Worm (Caenorhabditis elegans) whole organism, young adult: ENCODE measurements around the gene nas-8.

Experiments
- B0336.3 ChIP-seq: fragments of 200-800 bp; sonication (Bioruptor generic); IDR thresholded peaks from 2 replicates; pipeline ENCODE4 v1.3.6; 2022; ENCODE audit warnings: missing genetic modification characterization, missing compliant biosample characterization
- D2030.7 ChIP-seq: fragments of 200-800 bp; sonication (Bioruptor generic); IDR thresholded peaks from 2 replicates; pipeline ENCODE4 v1.3.6; 2022; ENCODE audit warnings: missing genetic modification reagents, missing genetic modification characterization, missing compliant biosample characterization
- F10E7.11 ChIP-seq: sonication (generic microtip); optimal IDR thresholded peaks from 2 replicates; lab custom pipeline; 2017; ENCODE audit warnings: mild to moderate bottlenecking, missing genetic modification characterization, moderate library complexity, missing compliant biosample characterization
- F22D6.2 ChIP-seq: sonication (generic microtip); optimal IDR thresholded peaks from 2 replicates; lab custom pipeline; 2016; ENCODE audit warnings: mild to moderate bottlenecking, missing genetic modification characterization, missing compliant biosample characterization
- F55B11.4 ChIP-seq: sonication (generic microtip); optimal IDR thresholded peaks from 2 replicates; lab custom pipeline; 2016; ENCODE audit warnings: missing compliant biosample characterization, missing genetic modification characterization, borderline replicate concordance; ENCODE audit not compliant: insufficient read depth
- Y56A3A.18 ChIP-seq: fragments of 200-800 bp; sonication (Bioruptor generic); IDR thresholded peaks from 2 replicates; pipeline ENCODE4 v1.3.6; 2022; ENCODE audit warnings: missing genetic modification reagents, missing genetic modification characterization, missing compliant biosample characterization
- Y79H2A.3 ChIP-seq: fragments of 200-800 bp; sonication (Bioruptor generic); conservative IDR thresholded peaks from 2 replicates; pipeline ENCODE4 v1.3.6; 2022; ENCODE audit warnings: missing genetic modification reagents, missing genetic modification characterization, missing compliant biosample characterization
- Y95B8A.8 ChIP-seq: fragments of 200-800 bp; sonication (Bioruptor generic); IDR thresholded peaks from 2 replicates; pipeline ENCODE4 v1.3.6; 2022; ENCODE audit warnings: missing genetic modification reagents, missing genetic modification characterization, missing compliant biosample characterization
- ZK185.1 ChIP-seq: sonication (generic microtip); optimal IDR thresholded peaks from 2 replicates; lab custom pipeline; 2016; ENCODE audit warnings: mild to moderate bottlenecking, missing genetic modification characterization, missing compliant biosample characterization; ENCODE audit not compliant: poor library complexity, severe bottlenecking
- athp-1 ChIP-seq: sonication (generic microtip); optimal IDR thresholded peaks from 2 replicates; lab custom pipeline; 2017; ENCODE audit warnings: mild to moderate bottlenecking, missing genetic modification characterization, missing compliant biosample characterization
- attf-5 ChIP-seq: fragments of 200-800 bp; sonication (Bioruptor generic); optimal IDR thresholded peaks from 2 replicates; lab custom pipeline; 2018; ENCODE audit warnings: mild to moderate bottlenecking, missing genetic modification characterization, missing compliant biosample characterization
- ccch-3 ChIP-seq: fragments of 200-800 bp; sonication (Bioruptor generic); optimal IDR thresholded peaks from 2 replicates; lab custom pipeline; 2018; ENCODE audit warnings: mild to moderate bottlenecking, missing genetic modification characterization, missing compliant biosample characterization
- ceh-40 ChIP-seq: fragments of 200-800 bp; sonication (Bioruptor generic); IDR thresholded peaks from 2 replicates; pipeline ENCODE4 v1.3.6; 2022; ENCODE audit warnings: missing genetic modification characterization, missing compliant biosample characterization
- ceh-79 ChIP-seq: sonication (generic microtip); optimal IDR thresholded peaks from 2 replicates; lab custom pipeline; 2017; ENCODE audit warnings: mild to moderate bottlenecking, missing genetic modification characterization, missing compliant biosample characterization
- ceh-91 ChIP-seq: fragments of 200-800 bp; sonication (Bioruptor generic); IDR thresholded peaks from 2 replicates; pipeline ENCODE4 v1.3.6; 2022; ENCODE audit warnings: missing genetic modification reagents, missing genetic modification characterization, missing compliant biosample characterization
- dpff-1 ChIP-seq: sonication (generic microtip); optimal IDR thresholded peaks from 2 replicates; lab custom pipeline; 2017; ENCODE audit warnings: mild to moderate bottlenecking, missing genetic modification characterization, missing compliant biosample characterization
- efl-1 ChIP-seq: fragments of 150-350 bp; optimal IDR thresholded peaks from 2 replicates; lab custom pipeline; 2014; ENCODE audit warnings: missing biosample characterization, missing genetic modification reagents, missing genetic modification characterization
- egrh-3 ChIP-seq: fragments of 200-800 bp; sonication (Bioruptor generic); IDR thresholded peaks from 2 replicates; pipeline ENCODE4 v1.3.6; 2022; ENCODE audit warnings: missing genetic modification reagents, missing genetic modification characterization, missing compliant biosample characterization
- fkh-3 ChIP-seq: sonication (generic microtip); optimal IDR thresholded peaks from 2 replicates; lab custom pipeline; 2016; ENCODE audit warnings: mild to moderate bottlenecking, missing genetic modification characterization, missing compliant biosample characterization
- him-1 ChIP-seq: sonication (generic microtip); optimal IDR thresholded peaks from 2 replicates; lab custom pipeline; 2016; ENCODE audit warnings: missing genotype, missing genetic modification reagents, missing genetic modification characterization, missing compliant biosample characterization
- hmg-1.2 ChIP-seq: fragments of 200-800 bp; sonication (Bioruptor generic); IDR thresholded peaks from 2 replicates; pipeline ENCODE4 v1.3.6; 2022; ENCODE audit warnings: missing genetic modification reagents, missing genetic modification characterization, missing compliant biosample characterization
- lag-1 ChIP-seq: fragments of 200-800 bp; sonication (Bioruptor generic); IDR thresholded peaks from 2 replicates; pipeline ENCODE4 v1.3.6; 2022; ENCODE audit warnings: missing genetic modification reagents, missing genetic modification characterization, missing compliant biosample characterization
- lir-1 ChIP-seq: fragments of 200-800 bp; sonication (Bioruptor generic); conservative IDR thresholded peaks from 2 replicates; pipeline ENCODE4 v1.3.6; 2022; ENCODE audit warnings: missing genetic modification reagents, missing genetic modification characterization, missing compliant biosample characterization
- lsy-27 ChIP-seq: sonication (generic microtip); optimal IDR thresholded peaks from 2 replicates; lab custom pipeline; 2017; ENCODE audit warnings: missing genetic modification characterization, mild to moderate bottlenecking, missing compliant biosample characterization, antibody characterized with exemption, missing genotype, borderline replicate concordance; ENCODE audit not compliant: insufficient read depth
- madf-10 ChIP-seq: sonication (generic microtip); optimal IDR thresholded peaks from 2 replicates; lab custom pipeline; 2016; ENCODE audit warnings: mild to moderate bottlenecking, missing genetic modification characterization, missing compliant biosample characterization
- nhr-27 ChIP-seq: fragments of 200-800 bp; sonication (Bioruptor generic); optimal IDR thresholded peaks from 2 replicates; lab custom pipeline; 2018; ENCODE audit warnings: mild to moderate bottlenecking, missing genetic modification characterization, moderate library complexity, missing compliant biosample characterization
- nhr-80 ChIP-seq: sonication (generic microtip); optimal IDR thresholded peaks from 2 replicates; lab custom pipeline; 2016; ENCODE audit warnings: missing genetic modification characterization, missing compliant biosample characterization
- nhr-90 ChIP-seq: sonication (generic microtip); optimal IDR thresholded peaks from 2 replicates; lab custom pipeline; 2016; ENCODE audit warnings: missing genotype, mild to moderate bottlenecking, missing genetic modification characterization, missing compliant biosample characterization
- pbrm-1 ChIP-seq: fragments of 200-800 bp; sonication (Bioruptor generic); IDR thresholded peaks from 2 replicates; pipeline ENCODE4 v1.3.6; 2022; ENCODE audit warnings: missing genetic modification reagents, missing genetic modification characterization, missing compliant biosample characterization
- snpc-3.4 ChIP-seq: sonication (generic microtip); optimal IDR thresholded peaks from 2 replicates; lab custom pipeline; 2017; ENCODE audit warnings: missing genetic modification characterization, mild to moderate bottlenecking, missing compliant biosample characterization, antibody characterized with exemption, moderate library complexity, missing genotype, missing genetic modification reagents
- snpc-4 ChIP-seq, 5 experiments: fragments of 150-350 bp in 1 of 5; sonication (generic microtip) in 4 of 5; optimal IDR thresholded peaks; 2 replicates each; lab custom pipeline; 2014 to 2018; ENCODE audit warnings: missing genetic modification characterization in 5 of 5, missing biosample characterization in 3 of 5, antibody characterized with exemption in 2 of 5, mild to moderate bottlenecking in 2 of 5, missing compliant biosample characterization in 2 of 5, missing genotype in 2 of 5, moderate library complexity in 2 of 5, missing genetic modification reagents in 1 of 5
- somi-1 ChIP-seq: fragments of 200-800 bp; sonication (Bioruptor generic); optimal IDR thresholded peaks from 2 replicates; lab custom pipeline; 2018; ENCODE audit warnings: mild to moderate bottlenecking, missing genetic modification characterization, missing compliant biosample characterization
- tbx-9 ChIP-seq: sonication (generic microtip); optimal IDR thresholded peaks from 2 replicates; lab custom pipeline; 2016; ENCODE audit warnings: borderline replicate concordance, missing genetic modification characterization, inconsistent platforms, missing compliant biosample characterization
- unc-130 ChIP-seq: sonication (generic microtip); optimal IDR thresholded peaks from 2 replicates; lab custom pipeline; 2016; ENCODE audit warnings: missing genetic modification reagents, missing genetic modification characterization, missing compliant biosample characterization
- ztf-28 ChIP-seq: fragments of 200-800 bp; sonication (Bioruptor generic); IDR thresholded peaks from 2 replicates; pipeline ENCODE4 v1.3.6; 2022; ENCODE audit warnings: missing genetic modification reagents, missing genetic modification characterization, missing compliant biosample characterization
- ztf-6 ChIP-seq: fragments of 200-800 bp; sonication (Bioruptor generic); IDR thresholded peaks from 2 replicates; pipeline ENCODE4 v1.3.6; 2022; ENCODE audit warnings: missing genetic modification reagents, missing genetic modification characterization, missing compliant biosample characterization

Gene nas-8

ce11 chrIV:7095396-7095964 is 19.2 kb upstream of the nas-8 start:
- TF ChIP-seq Y79H2A.3 (GFP tag; lab: Robert Waterston, UW) (no peak), ztf-28 (no peak), hmg-1.2 (GFP tag; lab: Robert Waterston, UW) (peak; percentile 18; the same call in 1 of the 2 replicates), somi-1 (GFP tag; lab: Kevin White, UChicago) (no peak)

- no peak for TF ChIP-seq ztf-6 (GFP tag; lab: Robert Waterston, UW)
Observed at ce11 chrIV:7096097-7096496, 18.6 kb upstream of the nas-8 start.

ce11 chrIV:7097450-7097849 is 17.2 kb upstream of the nas-8 start:
- TF ChIP-seq ZK185.1 (tag; lab: Kevin White, UChicago) (no peak), Y56A3A.18 (no peak), Y95B8A.8 (no peak), him-1 (tag; lab: Kevin White, UChicago) (no peak), Y79H2A.3 (GFP tag; lab: Robert Waterston, UW) (no peak), dpff-1 (tag; lab: Kevin White, UChicago) (no peak), lsy-27 (tag; lab: Kevin White, UChicago) (no peak)

ce11 chrIV:7098509-7099065 is 16.1 kb upstream of the nas-8 start, which contains the start of gene ZC477.4:
TSS of gene ZC477.4 (minus strand) at chrIV:7098784.
- TF ChIP-seq fkh-3 (tag; lab: Kevin White, UChicago) (no peak), egrh-3 (GFP tag; lab: Robert Waterston, UW) (0 out of 2 replicates have a peak, but pooled peaks have one; percentile 25), snpc-3.4 (tag; lab: Kevin White, UChicago) (no peak), unc-130 (GFP tag; lab: Kevin White, UChicago) (no peak), attf-5 (GFP tag; lab: Kevin White, UChicago) (no peak), lir-1 (GFP tag; lab: Robert Waterston, UW) (no peak), nhr-27 (tag; lab: Kevin White, UChicago) (no peak), nhr-90 (tag; lab: Kevin White, UChicago) (no peak), efl-1 (no peak), D2030.7 (GFP tag; lab: Robert Waterston, UW) (no peak), ceh-79 (tag; lab: Kevin White, UChicago) (no peak), snpc-4 (GFP tag; optimal IDR thresholded peaks at IDR 0.05; lab: Kevin White, UChicago) (no peak), snpc-4 (tag; optimal IDR thresholded peaks at IDR 0.05; lab: Kevin White, UChicago) (no peak), lag-1 (GFP tag; lab: Robert Waterston, UW) (0 out of 2 replicates have a peak, but pooled peaks have one; percentile 54), madf-10 (no peak), tbx-9 (tag; lab: Kevin White, UChicago) (no peak)

ce11 chrIV:7099377-7099776 is 15.3 kb upstream of the nas-8 start:
- TF ChIP-seq ccch-3 (GFP tag; lab: Kevin White, UChicago) (no peak), F55B11.4 (tag; lab: Kevin White, UChicago) (no peak), fkh-3 (tag; lab: Kevin White, UChicago) (no peak), hmg-1.2 (GFP tag; lab: Robert Waterston, UW) (peak; percentile 48; the same call in 1 of the 2 replicates), ceh-91 (GFP tag; lab: Robert Waterston, UW) (no peak), B0336.3 (GFP tag; lab: Robert Waterston, UW) (no peak), ceh-40 (GFP tag; lab: Robert Waterston, UW) (no peak), snpc-4 (GFP tag; optimal IDR thresholded peaks at IDR 0.05; lab: Kevin White, UChicago) (no peak), snpc-4 (tag; optimal IDR thresholded peaks at IDR 0.05; lab: Kevin White, UChicago) (no peak), athp-1 (no peak), attf-5 (GFP tag; lab: Kevin White, UChicago) (no peak), nhr-80 (tag; lab: Kevin White, UChicago) (peak; percentile 24), F10E7.11 (tag; lab: Kevin White, UChicago) (no peak), pbrm-1 (GFP tag; lab: Robert Waterston, UW) (no peak), F22D6.2 (tag; lab: Kevin White, UChicago) (no peak)
